Worm (Caenorhabditis elegans) whole organism, young adult: ENCODE results near the gene gst-2.

Source experiments
- C17E4.6 ChIP-seq: fragments of 200-800 bp; sonication (Bioruptor generic); IDR thresholded peaks from 2 replicates; pipeline ENCODE4 v1.3.6; 2022; ENCODE audit warnings: missing genetic modification reagents, missing genetic modification characterization, missing compliant biosample characterization
- D2030.7 ChIP-seq: fragments of 200-800 bp; sonication (Bioruptor generic); IDR thresholded peaks from 2 replicates; pipeline ENCODE4 v1.3.6; 2022; ENCODE audit warnings: missing genetic modification reagents, missing genetic modification characterization, missing compliant biosample characterization
- F33H1.4 ChIP-seq: fragments of 200-800 bp; sonication (Bioruptor generic); IDR thresholded peaks from 2 replicates; pipeline ENCODE4 v1.3.6; 2022; ENCODE audit warnings: missing genetic modification reagents, missing genetic modification characterization, missing compliant biosample characterization
- F49E8.2 ChIP-seq: sonication (generic microtip); optimal IDR thresholded peaks from 3 replicates; lab custom pipeline; 2017; ENCODE audit warnings: missing genetic modification characterization, mild to moderate bottlenecking, missing compliant biosample characterization, antibody characterized with exemption, moderate library complexity; ENCODE audit not compliant: insufficient read depth
- F55B11.4 ChIP-seq: sonication (generic microtip); optimal IDR thresholded peaks from 2 replicates; lab custom pipeline; 2016; ENCODE audit warnings: missing compliant biosample characterization, missing genetic modification characterization, borderline replicate concordance; ENCODE audit not compliant: insufficient read depth
- K11D2.4 ChIP-seq: fragments of 200-800 bp; sonication (Bioruptor generic); IDR thresholded peaks from 2 replicates; pipeline ENCODE4 v1.3.6; 2022; ENCODE audit warnings: missing genetic modification reagents, missing genetic modification characterization, missing compliant biosample characterization
- K12H6.12 ChIP-seq: fragments of 200-800 bp; sonication (Bioruptor generic); optimal IDR thresholded peaks from 2 replicates; lab custom pipeline; 2018; ENCODE audit warnings: mild to moderate bottlenecking, missing genetic modification characterization, missing compliant biosample characterization
- Y53G8AR.9 ChIP-seq: fragments of 200-800 bp; sonication (Bioruptor generic); conservative IDR thresholded peaks from 2 replicates; pipeline ENCODE4 v1.3.6; 2022; ENCODE audit warnings: missing genetic modification reagents, missing genetic modification characterization, missing compliant biosample characterization
- Y56A3A.18 ChIP-seq: fragments of 200-800 bp; sonication (Bioruptor generic); IDR thresholded peaks from 2 replicates; pipeline ENCODE4 v1.3.6; 2022; ENCODE audit warnings: missing genetic modification reagents, missing genetic modification characterization, missing compliant biosample characterization
- Y79H2A.3 ChIP-seq: fragments of 200-800 bp; sonication (Bioruptor generic); conservative IDR thresholded peaks from 2 replicates; pipeline ENCODE4 v1.3.6; 2022; ENCODE audit warnings: missing genetic modification reagents, missing genetic modification characterization, missing compliant biosample characterization
- akir-1 ChIP-seq: fragments of 200-800 bp; sonication (Bioruptor generic); optimal IDR thresholded peaks from 2 replicates; lab custom pipeline; 2018; ENCODE audit warnings: mild to moderate bottlenecking, missing genetic modification characterization, moderate library complexity, missing compliant biosample characterization
- ama-1 ChIP-seq, 3 experiments: fragments of 150-350 bp in 1 of 3; sonication (generic microtip) in 2 of 3; optimal IDR thresholded peaks; 2 replicates each; lab custom pipeline; 2014 to 2018; ENCODE audit warnings: missing biosample characterization in 2 of 3, missing genetic modification characterization in 2 of 3, missing genetic modification reagents in 2 of 3
- aptf-3 ChIP-seq: fragments of 200-800 bp; sonication (Bioruptor generic); IDR thresholded peaks from 2 replicates; pipeline ENCODE4 v1.3.6; 2022; ENCODE audit warnings: missing genetic modification characterization, missing compliant biosample characterization
- athp-1 ChIP-seq: sonication (generic microtip); optimal IDR thresholded peaks from 2 replicates; lab custom pipeline; 2017; ENCODE audit warnings: mild to moderate bottlenecking, missing genetic modification characterization, missing compliant biosample characterization
- attf-3 ChIP-seq: fragments of 200-800 bp; sonication (Bioruptor generic); conservative IDR thresholded peaks from 2 replicates; pipeline ENCODE4 v1.3.6; 2022; ENCODE audit warnings: missing genetic modification reagents, missing genetic modification characterization, missing compliant biosample characterization
- bed-1 ChIP-seq: fragments of 200-800 bp; sonication (Bioruptor generic); IDR thresholded peaks from 2 replicates; pipeline ENCODE4 v1.3.6; 2022; ENCODE audit warnings: missing genetic modification reagents, missing genetic modification characterization, missing compliant biosample characterization
- bed-2 ChIP-seq: fragments of 200-800 bp; sonication (Bioruptor generic); IDR thresholded peaks from 2 replicates; pipeline ENCODE4 v1.3.6; 2022; ENCODE audit warnings: missing genetic modification reagents, missing genetic modification characterization, missing compliant biosample characterization
- ccch-3 ChIP-seq: fragments of 200-800 bp; sonication (Bioruptor generic); optimal IDR thresholded peaks from 2 replicates; lab custom pipeline; 2018; ENCODE audit warnings: mild to moderate bottlenecking, missing genetic modification characterization, missing compliant biosample characterization
- ceh-100 ChIP-seq: fragments of 200-800 bp; sonication (Bioruptor generic); IDR thresholded peaks from 2 replicates; pipeline ENCODE4 v1.3.6; 2022; ENCODE audit warnings: missing genetic modification reagents, missing genetic modification characterization, missing compliant biosample characterization
- ceh-91 ChIP-seq: fragments of 200-800 bp; sonication (Bioruptor generic); IDR thresholded peaks from 2 replicates; pipeline ENCODE4 v1.3.6; 2022; ENCODE audit warnings: missing genetic modification reagents, missing genetic modification characterization, missing compliant biosample characterization
- egl-18 ChIP-seq: fragments of 200-800 bp; sonication (Bioruptor generic); IDR thresholded peaks from 2 replicates; pipeline ENCODE4 v1.3.6; 2022; ENCODE audit warnings: missing genetic modification reagents, missing genetic modification characterization, missing compliant biosample characterization
- hlh-12 ChIP-seq: sonication (generic microtip); optimal IDR thresholded peaks from 2 replicates; lab custom pipeline; 2016; ENCODE audit warnings: missing genetic modification characterization, missing compliant biosample characterization
- hlh-26 ChIP-seq: fragments of 200-800 bp; sonication (Bioruptor generic); conservative IDR thresholded peaks from 2 replicates; pipeline ENCODE4 v1.3.6; 2022; ENCODE audit warnings: missing genetic modification reagents, missing genetic modification characterization, missing compliant biosample characterization
- hsf-1 ChIP-seq: fragments of 200-800 bp; sonication (Bioruptor generic); IDR thresholded peaks from 2 replicates; pipeline ENCODE4 v1.3.6; 2022; ENCODE audit warnings: missing genetic modification reagents, missing genetic modification characterization, missing compliant biosample characterization
- lin-26 ChIP-seq: fragments of 200-800 bp; sonication (Bioruptor generic); IDR thresholded peaks from 2 replicates; pipeline ENCODE4 v1.3.6; 2022; ENCODE audit warnings: missing genetic modification reagents, missing genetic modification characterization, missing compliant biosample characterization
- lsy-27 ChIP-seq: sonication (generic microtip); optimal IDR thresholded peaks from 2 replicates; lab custom pipeline; 2017; ENCODE audit warnings: missing genetic modification characterization, mild to moderate bottlenecking, missing compliant biosample characterization, antibody characterized with exemption, missing genotype, borderline replicate concordance; ENCODE audit not compliant: insufficient read depth
- madf-10 ChIP-seq: sonication (generic microtip); optimal IDR thresholded peaks from 2 replicates; lab custom pipeline; 2016; ENCODE audit warnings: mild to moderate bottlenecking, missing genetic modification characterization, missing compliant biosample characterization
- madf-3 ChIP-seq: fragments of 200-800 bp; sonication (Bioruptor generic); IDR thresholded peaks from 2 replicates; pipeline ENCODE4 v1.3.6; 2022; ENCODE audit warnings: missing genetic modification reagents, missing genetic modification characterization, missing compliant biosample characterization
- madf-6 ChIP-seq: fragments of 200-800 bp; sonication (Bioruptor generic); IDR thresholded peaks from 2 replicates; pipeline ENCODE4 v1.3.6; 2022; ENCODE audit warnings: missing genetic modification reagents, missing genetic modification characterization, missing compliant biosample characterization
- madf-8 ChIP-seq: fragments of 200-800 bp; sonication (Bioruptor generic); conservative IDR thresholded peaks from 2 replicates; pipeline ENCODE4 v1.3.6; 2022; ENCODE audit warnings: missing genetic modification reagents, missing genetic modification characterization, missing compliant biosample characterization
- mxl-1 ChIP-seq: sonication (generic microtip); optimal IDR thresholded peaks from 2 replicates; lab custom pipeline; 2016; ENCODE audit warnings: missing genetic modification characterization, missing compliant biosample characterization
- nhr-120 ChIP-seq: fragments of 200-800 bp; sonication (Bioruptor generic); IDR thresholded peaks from 2 replicates; pipeline ENCODE4 v1.3.6; 2022; ENCODE audit warnings: missing genetic modification characterization, missing compliant biosample characterization
- nhr-179 ChIP-seq: sonication (generic microtip); optimal IDR thresholded peaks from 2 replicates; lab custom pipeline; 2016; ENCODE audit warnings: mild to moderate bottlenecking, missing genetic modification characterization, missing compliant biosample characterization
- nhr-27 ChIP-seq: fragments of 200-800 bp; sonication (Bioruptor generic); optimal IDR thresholded peaks from 2 replicates; lab custom pipeline; 2018; ENCODE audit warnings: mild to moderate bottlenecking, missing genetic modification characterization, moderate library complexity, missing compliant biosample characterization
- pbrm-1 ChIP-seq: fragments of 200-800 bp; sonication (Bioruptor generic); IDR thresholded peaks from 2 replicates; pipeline ENCODE4 v1.3.6; 2022; ENCODE audit warnings: missing genetic modification reagents, missing genetic modification characterization, missing compliant biosample characterization
- pha-4 ChIP-seq: fragments of 150-350 bp; sonication (generic microtip); optimal IDR thresholded peaks from 2 replicates; lab custom pipeline; 2014; ENCODE audit warnings: missing biosample characterization, missing genetic modification reagents, missing genetic modification characterization
- rec-8 ChIP-seq, 2 experiments: sonication (generic microtip); optimal IDR thresholded peaks; 2 replicates each; lab custom pipeline; 2016; ENCODE audit warnings: mild to moderate bottlenecking in 2 of 2, missing genetic modification characterization in 2 of 2, missing genetic modification reagents in 2 of 2, missing genotype in 2 of 2, missing biosample characterization in 1 of 2, missing compliant biosample characterization in 1 of 2, moderate library complexity in 1 of 2
- snpc-1.1 ChIP-seq: sonication (generic microtip); optimal IDR thresholded peaks from 2 replicates; lab custom pipeline; 2017; ENCODE audit warnings: missing genetic modification characterization, mild to moderate bottlenecking, missing compliant biosample characterization, antibody characterized with exemption, moderate library complexity, missing genotype, missing genetic modification reagents; ENCODE audit not compliant: insufficient read depth
- snpc-1.3 ChIP-seq: sonication (generic microtip); optimal IDR thresholded peaks from 2 replicates; lab custom pipeline; 2017; ENCODE audit warnings: missing genetic modification characterization, mild to moderate bottlenecking, missing compliant biosample characterization, antibody characterized with exemption, moderate library complexity, missing genotype, missing genetic modification reagents; ENCODE audit not compliant: insufficient read depth
- snpc-3.4 ChIP-seq: sonication (generic microtip); optimal IDR thresholded peaks from 2 replicates; lab custom pipeline; 2017; ENCODE audit warnings: missing genetic modification characterization, mild to moderate bottlenecking, missing compliant biosample characterization, antibody characterized with exemption, moderate library complexity, missing genotype, missing genetic modification reagents
- snpc-4 ChIP-seq, 5 experiments: fragments of 150-350 bp in 1 of 5; sonication (generic microtip) in 4 of 5; optimal IDR thresholded peaks; 2 replicates each; lab custom pipeline; 2014 to 2018; ENCODE audit warnings: missing genetic modification characterization in 5 of 5, missing biosample characterization in 3 of 5, antibody characterized with exemption in 2 of 5, mild to moderate bottlenecking in 2 of 5, missing compliant biosample characterization in 2 of 5, missing genotype in 2 of 5, moderate library complexity in 2 of 5, missing genetic modification reagents in 1 of 5
- sptf-2 ChIP-seq: fragments of 200-800 bp; sonication (Bioruptor generic); optimal IDR thresholded peaks from 2 replicates; lab custom pipeline; 2018; ENCODE audit warnings: mild to moderate bottlenecking, missing genetic modification characterization, missing compliant biosample characterization
- tbp1 ChIP-seq: fragments of 200-800 bp; sonication (Bioruptor generic); optimal IDR thresholded peaks from 2 replicates; lab custom pipeline; 2018; ENCODE audit warnings: mild to moderate bottlenecking, missing genetic modification characterization, missing compliant biosample characterization
- tbx-9 ChIP-seq: sonication (generic microtip); optimal IDR thresholded peaks from 2 replicates; lab custom pipeline; 2016; ENCODE audit warnings: borderline replicate concordance, missing genetic modification characterization, inconsistent platforms, missing compliant biosample characterization
- xnd-1 ChIP-seq: sonication (generic microtip); optimal IDR thresholded peaks from 2 replicates; lab custom pipeline; 2016; ENCODE audit warnings: missing genotype, missing genetic modification reagents, missing genetic modification characterization, missing compliant biosample characterization
- ztf-25 ChIP-seq: fragments of 200-800 bp; sonication (Bioruptor generic); IDR thresholded peaks from 2 replicates; pipeline ENCODE4 v1.3.6; 2022; ENCODE audit warnings: missing genetic modification reagents, missing genetic modification characterization, missing compliant biosample characterization
- ztf-26 ChIP-seq: sonication (generic microtip); optimal IDR thresholded peaks from 2 replicates; lab custom pipeline; 2017; ENCODE audit warnings: missing genetic modification characterization, missing compliant biosample characterization

gst-2 gene

ce11 chrIV:10157034-10157433 is 15.2 kb upstream of the gst-2 start:
- TF ChIP-seq nhr-179 (tag; lab: Kevin White, UChicago) (no peak), madf-6 (GFP tag; lab: Robert Waterston, UW) (peak; percentile 90), F49E8.2 (peak; percentile 31), nhr-120 (GFP tag; lab: Robert Waterston, UW) (no peak), snpc-3.4 (tag; lab: Kevin White, UChicago) (no peak), snpc-4 (GFP tag; optimal IDR thresholded peaks at IDR 0.05; lab: Kevin White, UChicago) (no peak), snpc-4 (tag; optimal IDR thresholded peaks at IDR 0.05; lab: Kevin White, UChicago) (peak in 1 of 4 experiments; percentile 24), egl-18 (no peak), rec-8 (tag; optimal IDR thresholded peaks at IDR 0.05; lab: Kevin White, UChicago) (no peak), bed-2 (GFP tag; lab: Robert Waterston, UW) (no peak), ccch-3 (GFP tag; lab: Kevin White, UChicago) (no peak), hlh-12 (tag; lab: Kevin White, UChicago) (no peak), mxl-1 (no peak), snpc-1.1 (tag; lab: Kevin White, UChicago) (no peak), akir-1 (GFP tag; lab: Kevin White, UChicago) (no peak), bed-1 (no peak), madf-8 (GFP tag; lab: Robert Waterston, UW) (peak; percentile 78), lsy-27 (no peak), C17E4.6 (GFP tag; lab: Robert Waterston, UW) (no peak), Y53G8AR.9 (GFP tag; lab: Robert Waterston, UW) (no peak), lin-26 (no peak), athp-1 (tag; lab: Kevin White, UChicago) (no peak), D2030.7 (GFP tag; lab: Robert Waterston, UW) (peak; percentile 51), ama-1 (optimal IDR thresholded peaks at IDR 0.05; lab: Kevin White, UChicago) (no peak), ama-1 (GFP tag; optimal IDR thresholded peaks at IDR 0.05; lab: Kevin White, UChicago) (no peak), pbrm-1 (peak; percentile 42; the same call in 1 of the 2 replicates), Y79H2A.3 (no peak), snpc-1.3 (tag; lab: Kevin White, UChicago) (peak; percentile 6), madf-3 (GFP tag; lab: Robert Waterston, UW) (no peak), madf-10 (tag; lab: Kevin White, UChicago) (no peak), ceh-91 (GFP tag; lab: Robert Waterston, UW) (0 out of 2 replicates have a peak, but pooled peaks have one; percentile 33), ztf-25 (GFP tag; lab: Robert Waterston, UW) (no peak), tbp1 (GFP tag; lab: Kevin White, UChicago) (no peak), K11D2.4 (GFP tag; lab: Robert Waterston, UW) (no peak), F33H1.4 (GFP tag; lab: Robert Waterston, UW) (peak; percentile 90), nhr-27 (tag; lab: Kevin White, UChicago) (no peak), xnd-1 (tag; lab: Kevin White, UChicago) (peak; percentile 80), K12H6.12 (no peak), aptf-3 (GFP tag; lab: Robert Waterston, UW) (no peak), pha-4 (tag; lab: Kevin White, UChicago) (no peak), F55B11.4 (tag; lab: Kevin White, UChicago) (no peak), hlh-26 (GFP tag; lab: Robert Waterston, UW) (no peak), Y56A3A.18 (GFP tag; lab: Robert Waterston, UW) (no peak), ceh-100 (GFP tag; lab: Robert Waterston, UW) (no peak), attf-3 (GFP tag; lab: Robert Waterston, UW) (no peak), ztf-26 (tag; lab: Kevin White, UChicago) (no peak), tbx-9 (tag; lab: Kevin White, UChicago) (no peak), hsf-1 (GFP tag; lab: Robert Waterston, UW) (no peak), sptf-2 (GFP tag; lab: Kevin White, UChicago) (no peak)
